Fruit fly (Drosophila melanogaster): ENCODE results near the gene Eaf6.

DNA sequence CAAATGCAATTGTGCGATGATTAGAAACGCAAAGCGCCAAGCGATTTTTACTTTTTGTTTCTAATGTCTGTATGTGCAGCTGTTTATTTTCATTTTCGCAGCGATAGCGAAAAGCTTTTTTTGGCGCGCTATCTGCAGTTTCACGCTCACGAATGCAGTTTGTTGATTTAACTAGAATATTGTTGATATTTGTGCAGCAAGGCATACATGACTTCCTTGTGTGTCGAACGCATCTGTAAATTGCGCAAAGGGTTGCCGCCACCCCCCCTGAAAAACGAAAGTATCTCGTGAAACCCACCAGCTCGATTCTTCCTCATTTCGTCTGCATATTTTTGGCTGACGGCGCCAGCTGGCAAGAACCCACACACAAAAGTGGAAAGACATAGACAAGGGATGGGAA, 33.4 kb upstream of the Eaf6 start:
- TF ChIP-seq pan (optimal IDR thresholded peaks at IDR 0.05) (no peak), Myc (optimal IDR thresholded peaks at IDR 0.05) (no peak), psq (GFP tag; optimal IDR thresholded peaks at IDR 0.05) (no peak), usp (GFP tag; optimal IDR thresholded peaks at IDR 0.05) (no peak), h (GFP tag; optimal IDR thresholded peaks at IDR 0.05) (no peak), CG32264 (GFP tag; optimal IDR thresholded peaks at IDR 0.05) (no peak), Dfd (GFP tag; optimal IDR thresholded peaks at IDR 0.05) (no peak), jim (GFP tag; optimal IDR thresholded peaks at IDR 0.05) (no peak), GATAd (GFP tag; optimal IDR thresholded peaks at IDR 0.05) (no peak), Abd-B (GFP tag; optimal IDR thresholded peaks at IDR 0.05) (no peak)
